Fruit fly (Drosophila melanogaster): ENCODE data around the gene promL.

The promL gene

DNA sequence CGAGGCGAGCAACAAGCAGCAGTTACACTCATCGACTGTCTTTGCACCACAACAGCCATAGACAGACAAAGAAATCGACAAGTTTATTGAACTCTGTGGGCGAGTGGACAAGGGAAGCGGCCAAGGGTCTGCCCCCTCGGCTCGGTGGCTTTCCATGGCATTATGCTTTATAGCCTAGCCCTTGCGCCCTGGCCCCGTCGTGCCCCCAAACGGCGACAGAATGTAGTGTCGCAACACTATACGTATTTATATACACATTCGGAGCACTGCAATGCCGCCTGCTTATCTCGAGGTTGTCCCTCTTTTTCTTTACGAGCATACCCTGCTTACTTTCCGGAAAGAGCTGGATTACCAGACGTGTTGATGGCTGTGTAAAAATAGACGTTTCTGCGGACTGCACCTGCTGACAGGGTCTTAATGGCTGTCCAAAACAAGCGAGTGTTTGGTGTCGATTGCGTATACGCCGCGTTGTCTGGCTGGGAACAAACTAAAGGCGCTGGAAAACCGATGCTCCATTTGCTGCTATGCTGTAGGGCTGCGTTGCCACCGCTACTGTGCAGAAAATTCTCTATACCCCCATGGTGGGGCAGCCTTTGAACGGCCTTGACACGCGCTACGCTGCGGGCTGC, 4.7 kb downstream of the promL start (continued):
- TF ChIP-seq Dip2 (GFP tag; IDR thresholded peaks at IDR 0.05) (no peak), D19B (GFP tag; optimal IDR thresholded peaks at IDR 0.05) (no peak), bbx (GFP tag; IDR thresholded peaks at IDR 0.05; ENCODE audit: partially characterized antibody) (no peak), tgo (GFP tag; IDR thresholded peaks at IDR 0.05) (no peak; the same call in 2 of the 3 replicates), Oli (tag; optimal IDR thresholded peaks at IDR 0.05) (no peak), ci (GFP tag; IDR thresholded peaks at IDR 0.05) (0 out of 3 replicates have a peak, but pooled peaks have one; percentile 28), Lim3 (GFP tag; IDR thresholded peaks at IDR 0.05) (no peak), Trl (optimal IDR thresholded peaks at IDR 0.05) (no peak), Trl (GFP tag; optimal IDR thresholded peaks at IDR 0.05) (no peak), CG15479 (GFP tag; optimal IDR thresholded peaks at IDR 0.05) (no peak), Dp (GFP tag; optimal IDR thresholded peaks at IDR 0.05) (no peak), knrl (GFP tag; IDR thresholded peaks at IDR 0.05; ENCODE audit: partially characterized antibody) (no peak), CG5245 (GFP tag; optimal IDR thresholded peaks at IDR 0.05) (no peak), hth (optimal IDR thresholded peaks at IDR 0.05) (no peak), stc (GFP tag; IDR thresholded peaks at IDR 0.05) (no peak), NC2α (GFP tag; optimal IDR thresholded peaks at IDR 0.05) (no peak), CG2202 (tag; optimal IDR thresholded peaks at IDR 0.05) (no peak), dmrt99B (tag; optimal IDR thresholded peaks at IDR 0.05) (no peak), E2f1 (GFP tag; IDR thresholded peaks at IDR 0.05) (no peak), Spps (tag; optimal IDR thresholded peaks at IDR 0.05) (no peak), CG10274 (GFP tag; optimal IDR thresholded peaks at IDR 0.05) (no peak), Fer1 (GFP tag; optimal IDR thresholded peaks at IDR 0.05) (peak; percentile 14), MBD-R2 (GFP tag; IDR thresholded peaks at IDR 0.05) (no peak), sens (GFP tag) (peak; percentile 53), lilli (GFP tag; optimal IDR thresholded peaks at IDR 0.05) (no peak), CG6854 (GFP tag; optimal IDR thresholded peaks at IDR 0.05) (no peak), grau (tag; optimal IDR thresholded peaks at IDR 0.05) (no peak), z (GFP tag; IDR thresholded peaks at IDR 0.05) (0 out of 3 replicates have a peak, but pooled peaks have one; percentile 12), Hr78 (GFP tag; optimal IDR thresholded peaks at IDR 0.05) (peak in 1 of 2 experiments; percentile 94), CG5180 (GFP tag; optimal IDR thresholded peaks at IDR 0.05) (no peak), CG1792 (GFP tag; optimal IDR thresholded peaks at IDR 0.05) (no peak), CG12071 (GFP tag; optimal IDR thresholded peaks at IDR 0.05) (no peak), CG2199 (GFP tag; IDR thresholded peaks at IDR 0.05) (0 out of 3 replicates have a peak, but pooled peaks have one; percentile 26), ssp (GFP tag; IDR thresholded peaks at IDR 0.05) (no peak), CG13424 (tag; optimal IDR thresholded peaks at IDR 0.05) (no peak), crc (GFP tag; optimal IDR thresholded peaks at IDR 0.05) (no peak), CrebB (tag; optimal IDR thresholded peaks at IDR 0.05) (no peak), CG8765 (GFP tag; IDR thresholded peaks at IDR 0.05) (no peak), Sin3A (optimal IDR thresholded peaks at IDR 0.05) (no peak), hkb (optimal IDR thresholded peaks at IDR 0.05) (no peak), hkb (GFP tag; IDR thresholded peaks at IDR 0.05) (0 out of 2 replicates have a peak, but pooled peaks have one; percentile 18), CG12155 (GFP tag; optimal IDR thresholded peaks at IDR 0.05) (no peak), CG6254 (GFP tag; optimal IDR thresholded peaks at IDR 0.05) (peak; percentile 6), CG10209 (GFP tag; optimal IDR thresholded peaks at IDR 0.05) (no peak), CG15269 (tag; optimal IDR thresholded peaks at IDR 0.05) (no peak), CG18599 (GFP tag; optimal IDR thresholded peaks at IDR 0.05) (peak; percentile 18), CG4328 (GFP tag; optimal IDR thresholded peaks at IDR 0.05) (no peak), CG9727 (GFP tag; optimal IDR thresholded peaks at IDR 0.05) (no peak), lab (GFP tag; optimal IDR thresholded peaks at IDR 0.05) (peak; percentile 11), CG4707 (GFP tag; optimal IDR thresholded peaks at IDR 0.05) (no peak), Xbp1 (GFP tag; optimal IDR thresholded peaks at IDR 0.05) (no peak)
